Fruit fly (Drosophila melanogaster): Measurements from ENCODE around the gene CG1208.

Gene CG1208

DNA sequence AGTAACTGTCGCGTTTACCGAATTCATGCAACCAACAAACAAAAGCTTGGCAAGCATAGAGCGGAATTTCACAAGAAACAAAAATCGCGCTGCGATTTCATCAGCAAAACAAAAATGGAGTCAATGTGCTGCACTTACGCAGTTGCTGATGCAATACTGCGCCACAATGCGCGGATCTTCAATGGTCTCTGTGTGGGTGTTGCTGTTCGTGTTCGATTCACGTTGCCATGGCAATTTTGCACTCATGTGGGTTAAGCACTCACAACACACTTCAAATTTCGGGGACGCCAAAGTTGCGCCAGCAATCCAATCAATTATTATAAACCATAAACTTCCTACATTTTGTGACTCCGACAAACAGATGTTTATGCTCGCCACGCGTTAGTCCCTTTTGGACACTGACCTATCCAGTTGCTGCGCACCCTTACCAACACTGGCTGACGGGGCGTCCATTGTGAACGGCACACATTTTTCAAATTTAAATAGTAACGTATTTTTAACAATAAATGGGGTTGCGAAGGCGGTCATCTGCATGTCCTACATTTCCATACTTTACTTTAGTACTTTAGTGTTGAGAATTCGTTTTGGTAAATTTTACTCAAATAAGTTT lies 30.7 kb downstream of the CG1208 start, which contains the start of gene CG2017 (continued):
- TF ChIP-seq CG10147 (GFP tag; optimal IDR thresholded peaks at IDR 0.05) (no peak), psq (GFP tag; optimal IDR thresholded peaks at IDR 0.05) (no peak), sens-2 (GFP tag; IDR thresholded peaks at IDR 0.05) (no peak), pita (GFP tag; optimal IDR thresholded peaks at IDR 0.05) (no peak), Xbp1 (GFP tag; optimal IDR thresholded peaks at IDR 0.05) (peak; percentile 50), CG3838 (GFP tag; optimal IDR thresholded peaks at IDR 0.05) (no peak), CG9437 (GFP tag; optimal IDR thresholded peaks at IDR 0.05) (no peak), CG14965 (GFP tag; optimal IDR thresholded peaks at IDR 0.05; ENCODE audit: borderline replicate concordance) (no peak), crc (GFP tag; optimal IDR thresholded peaks at IDR 0.05) (peak; percentile 26), ap (GFP tag; IDR thresholded peaks at IDR 0.05) (no peak), Doc3 (GFP tag; IDR thresholded peaks at IDR 0.05; ENCODE audit: partially characterized antibody) (no peak), pnt (GFP tag; optimal IDR thresholded peaks at IDR 0.05) (no peak), Fer1 (GFP tag; optimal IDR thresholded peaks at IDR 0.05) (no peak), CG10321 (GFP tag; IDR thresholded peaks at IDR 0.05) (0 out of 2 replicates have a peak, but pooled peaks have one; percentile 12), CG6175 (GFP tag; IDR thresholded peaks at IDR 0.05) (no peak), CG1792 (GFP tag; optimal IDR thresholded peaks at IDR 0.05) (peak; percentile 42), CG10274 (GFP tag; optimal IDR thresholded peaks at IDR 0.05) (no peak), CG12219 (GFP tag; optimal IDR thresholded peaks at IDR 0.05) (no peak), H15 (GFP tag; IDR thresholded peaks at IDR 0.05) (peak; percentile 35; the same call in 1 of the 3 replicates), cato (GFP tag; optimal IDR thresholded peaks at IDR 0.05; ENCODE audit: borderline replicate concordance) (no peak), sima (GFP tag; optimal IDR thresholded peaks at IDR 0.05) (no peak), fd64A (GFP tag; optimal IDR thresholded peaks at IDR 0.05) (no peak), ewg (GFP tag; optimal IDR thresholded peaks at IDR 0.05) (peak; percentile 44), Hr39 (optimal IDR thresholded peaks at IDR 0.05) (no peak), Hr51 (GFP tag; optimal IDR thresholded peaks at IDR 0.05) (no peak), dati (GFP tag; IDR thresholded peaks at IDR 0.05) (no peak), br (optimal IDR thresholded peaks at IDR 0.05) (no peak), onecut (GFP tag; IDR thresholded peaks at IDR 0.05) (peak; percentile 18; the same call in 1 of the 2 replicates), Rx (GFP tag; IDR thresholded peaks at IDR 0.05) (peak; percentile 5; the same call in 1 of the 2 replicates), nmo (GFP tag; optimal IDR thresholded peaks at IDR 0.05) (peak; percentile 54), CG4404 (GFP tag; IDR thresholded peaks at IDR 0.05) (no peak), CG7271 (tag; optimal IDR thresholded peaks at IDR 0.05) (no peak), GATAe (GFP tag; conservative IDR thresholded peaks at IDR 0.05) (no peak), CG6854 (GFP tag; optimal IDR thresholded peaks at IDR 0.05) (no peak), CG18011 (GFP tag; optimal IDR thresholded peaks at IDR 0.05) (no peak), CG6272 (GFP tag; IDR thresholded peaks at IDR 0.05) (0 out of 2 replicates have a peak, but pooled peaks have one; percentile 18), aop (GFP tag; IDR thresholded peaks at IDR 0.05) (no peak), sug (tag; optimal IDR thresholded peaks at IDR 0.05) (peak; percentile 35), CG9876 (GFP tag; optimal IDR thresholded peaks at IDR 0.05) (no peak), CG6683 (GFP tag; optimal IDR thresholded peaks at IDR 0.05) (no peak), slou (GFP tag; optimal IDR thresholded peaks at IDR 0.05) (no peak), Ravus (GFP tag; IDR thresholded peaks at IDR 0.05) (no peak), Jarid2 (GFP tag; optimal IDR thresholded peaks at IDR 0.05) (peak; percentile 0), CG30020 (tag; optimal IDR thresholded peaks at IDR 0.05) (no peak), vnd (GFP tag; IDR thresholded peaks at IDR 0.05; ENCODE audit: partially characterized antibody) (no peak), nerfin-2 (GFP tag; IDR thresholded peaks at IDR 0.05; ENCODE audit: partially characterized antibody) (no peak), lola (GFP tag; optimal IDR thresholded peaks at IDR 0.05) (no peak), cwo (GFP tag; optimal IDR thresholded peaks at IDR 0.05) (no peak), CG33557 (GFP tag; optimal IDR thresholded peaks at IDR 0.05) (no peak), CG4424 (GFP tag; optimal IDR thresholded peaks at IDR 0.05) (peak; percentile 38)
